Fruit fly (Drosophila melanogaster) whole organism, embryonic: ENCODE data around the gene CG42835.

ENCODE experiments used
- Ada2b ChIP-seq: fragments of 200-800 bp; sonication (Bioruptor generic); IDR thresholded peaks from 2 replicates; pipeline ENCODE4 v1.3.6; 2022; ENCODE audit warnings: missing biosample characterization, missing genetic modification characterization
- Atf6 ChIP-seq: fragments of 200-800 bp; sonication (Bioruptor generic); IDR thresholded peaks from 2 replicates; pipeline ENCODE4 v1.3.6; 2022; ENCODE audit warnings: missing biosample characterization, missing genetic modification characterization
- CG10209 ChIP-seq: fragments of 200-800 bp; sonication (Bioruptor generic); optimal IDR thresholded peaks from 3 replicates; lab custom pipeline; 2017; ENCODE audit warnings: missing biosample characterization, mild to moderate bottlenecking, missing genetic modification characterization, missing genetic modification reagents
- CG10462 ChIP-seq: fragments of 200-800 bp; sonication (Bioruptor generic); optimal IDR thresholded peaks from 2 replicates; lab custom pipeline; 2016; ENCODE audit warnings: missing biosample characterization, missing genetic modification characterization
- CG12219 ChIP-seq: fragments of 200-800 bp; sonication (Bioruptor generic); optimal IDR thresholded peaks from 3 replicates; lab custom pipeline; 2018; ENCODE audit warnings: missing biosample characterization, mild to moderate bottlenecking, missing genetic modification characterization
- CG1233 ChIP-seq: fragments of 200-800 bp; sonication (Bioruptor generic); optimal IDR thresholded peaks from 4 replicates; lab custom pipeline; 2018; ENCODE audit warnings: missing biosample characterization, mild to moderate bottlenecking, missing genetic modification characterization
- CG13624 ChIP-seq: fragments of 200-800 bp; sonication (Bioruptor generic); optimal IDR thresholded peaks from 2 replicates; lab custom pipeline; 2016; ENCODE audit warnings: missing biosample characterization, missing genetic modification characterization
- CG15073 ChIP-seq: fragments of 200-800 bp; sonication (Bioruptor generic); optimal IDR thresholded peaks from 2 replicates; lab custom pipeline; 2016; ENCODE audit warnings: missing biosample characterization, missing genetic modification characterization
- CG1529 ChIP-seq: fragments of 200-800 bp; sonication (Bioruptor generic); optimal IDR thresholded peaks from 3 replicates; lab custom pipeline; 2018; ENCODE audit warnings: missing biosample characterization, missing genetic modification characterization
- CG16779 ChIP-seq: fragments of 200-800 bp; sonication (Bioruptor generic); IDR thresholded peaks from 2 replicates; pipeline ENCODE4 v1.3.6; 2022; ENCODE audit warnings: missing biosample characterization, missing genetic modification characterization
- CG2129 ChIP-seq: fragments of 200-800 bp; sonication (Bioruptor generic); IDR thresholded peaks from 2 replicates; pipeline ENCODE4 v1.3.6; 2022; ENCODE audit warnings: missing biosample characterization, missing genetic modification characterization; ENCODE audit not compliant: partially characterized antibody
- CG2678 ChIP-seq: fragments of 200-800 bp; sonication (Bioruptor generic); optimal IDR thresholded peaks from 3 replicates; lab custom pipeline; 2019; ENCODE audit warnings: missing biosample characterization, mild to moderate bottlenecking, missing genetic modification characterization, moderate library complexity
- CG2875 ChIP-seq: fragments of 200-800 bp; sonication (Bioruptor generic); optimal IDR thresholded peaks from 2 replicates; lab custom pipeline; 2017; ENCODE audit warnings: missing biosample characterization, mild to moderate bottlenecking, missing genetic modification characterization, missing genetic modification reagents
- CG2889 ChIP-seq: fragments of 200-800 bp; sonication (Bioruptor generic); IDR thresholded peaks from 3 replicates; pipeline ENCODE4 v1.3.6; 2022; ENCODE audit warnings: missing biosample characterization, missing genetic modification characterization
- CG4282 ChIP-seq: fragments of 200-800 bp; sonication (Bioruptor generic); optimal IDR thresholded peaks from 2 replicates; lab custom pipeline; 2016; ENCODE audit warnings: missing biosample characterization, missing genetic modification characterization
- CG43689 ChIP-seq: fragments of 200-800 bp; sonication (Bioruptor generic); IDR thresholded peaks from 2 replicates; pipeline ENCODE4 v1.3.6; 2022; ENCODE audit warnings: missing biosample characterization, missing genetic modification characterization
- CG4707 ChIP-seq: fragments of 200-800 bp; sonication (Bioruptor generic); optimal IDR thresholded peaks from 2 replicates; lab custom pipeline; 2018; ENCODE audit warnings: missing biosample characterization, mild to moderate bottlenecking, missing genetic modification characterization, moderate library complexity
- CG5953 ChIP-seq: fragments of 200-800 bp; sonication (Bioruptor generic); IDR thresholded peaks from 2 replicates; pipeline ENCODE4 v1.3.6; 2022; ENCODE audit warnings: missing biosample characterization, missing genetic modification characterization
- CG7372 ChIP-seq: fragments of 200-800 bp; sonication (Bioruptor generic); IDR thresholded peaks from 2 replicates; pipeline ENCODE4 v1.3.6; 2022; ENCODE audit warnings: missing biosample characterization, missing genetic modification characterization
- CG9437 ChIP-seq: fragments of 200-800 bp; sonication (Bioruptor generic); optimal IDR thresholded peaks from 2 replicates; lab custom pipeline; 2018; ENCODE audit warnings: missing biosample characterization, mild to moderate bottlenecking, missing genetic modification characterization
- CkIIα-i1 ChIP-seq: fragments of 200-800 bp; sonication (Bioruptor generic); IDR thresholded peaks from 2 replicates; pipeline ENCODE4 v1.3.6; 2022; ENCODE audit warnings: missing biosample characterization, missing genetic modification characterization
- Hmx ChIP-seq: fragments of 200-800 bp; sonication (Bioruptor generic); optimal IDR thresholded peaks from 2 replicates; lab custom pipeline; 2016; ENCODE audit warnings: missing biosample characterization, missing genetic modification characterization
- Hr78 ChIP-seq, 2 experiments: fragments of 200-800 bp in 1 of 2; fragments of >200 bp in 1 of 2; sonication (Bioruptor generic) in 1 of 2; optimal IDR thresholded peaks; 2 replicates each; lab custom pipeline; 2017 to 2019; ENCODE audit warnings: missing biosample characterization in 2 of 2, missing genetic modification characterization in 2 of 2, mild to moderate bottlenecking in 1 of 2, moderate library complexity in 1 of 2
- Mad ChIP-seq: fragments of 200-800 bp; sonication (Bioruptor generic); optimal IDR thresholded peaks from 2 replicates; lab custom pipeline; 2016; ENCODE audit warnings: missing biosample characterization, missing genetic modification characterization
- Max ChIP-seq: fragments of 200-800 bp; sonication (Bioruptor generic); optimal IDR thresholded peaks from 2 replicates; lab custom pipeline; 2016; ENCODE audit warnings: missing biosample characterization, mild to moderate bottlenecking, missing genetic modification characterization
- Meics ChIP-seq: fragments of 200-800 bp; sonication (Bioruptor generic); optimal IDR thresholded peaks from 2 replicates; lab custom pipeline; 2017; ENCODE audit warnings: missing biosample characterization, mild to moderate bottlenecking, missing genetic modification characterization
- Mrtf ChIP-seq: fragments of 200-800 bp; sonication (Bioruptor generic); IDR thresholded peaks from 3 replicates; pipeline ENCODE4 v1.3.6; 2022; ENCODE audit warnings: missing biosample characterization, missing genetic modification characterization
- NC2α ChIP-seq: fragments of 200-800 bp; sonication (Bioruptor generic); optimal IDR thresholded peaks from 2 replicates; lab custom pipeline; 2016; ENCODE audit warnings: missing biosample characterization, missing genetic modification characterization
- NFAT ChIP-seq: fragments of 200-800 bp; sonication (Bioruptor generic); IDR thresholded peaks from 2 replicates; pipeline ENCODE4 v1.3.6; 2022; ENCODE audit warnings: missing biosample characterization, missing genetic modification characterization
- Opbp ChIP-seq: fragments of 200-800 bp; sonication (Bioruptor generic); IDR thresholded peaks from 3 replicates; pipeline ENCODE4 v1.3.6; 2022; ENCODE audit warnings: missing biosample characterization, missing genetic modification characterization; ENCODE audit not compliant: partially characterized antibody
- Xbp1 ChIP-seq: fragments of 200-800 bp; sonication (Bioruptor generic); optimal IDR thresholded peaks from 3 replicates; lab custom pipeline; 2016; ENCODE audit warnings: missing biosample characterization, mild to moderate bottlenecking, missing genetic modification characterization
- ase ChIP-seq: fragments of 200-800 bp; sonication (Bioruptor generic); IDR thresholded peaks from 3 replicates; pipeline ENCODE4 v1.3.6; 2022; ENCODE audit warnings: missing biosample characterization, missing genetic modification characterization
- bigmax ChIP-seq: fragments of 200-800 bp; sonication (Bioruptor generic); optimal IDR thresholded peaks from 2 replicates; lab custom pipeline; 2018; ENCODE audit warnings: missing biosample characterization, mild to moderate bottlenecking, missing genetic modification characterization
- crp ChIP-seq, 2 experiments: fragments of 200-800 bp; sonication (Bioruptor generic); optimal IDR thresholded peaks; 2 replicates in 1 of 2; 3 replicates in 1 of 2; lab custom pipeline; 2017; ENCODE audit warnings: missing biosample characterization in 2 of 2, missing genetic modification characterization in 2 of 2, mild to moderate bottlenecking in 1 of 2, moderate library complexity in 1 of 2
- da ChIP-seq: fragments of 200-800 bp; sonication (Bioruptor generic); optimal IDR thresholded peaks from 2 replicates; lab custom pipeline; 2016; ENCODE audit warnings: missing biosample characterization, missing genetic modification characterization
- dysf ChIP-seq: fragments of 200-800 bp; sonication (Bioruptor generic); IDR thresholded peaks from 3 replicates; pipeline ENCODE4 v1.3.6; 2022; ENCODE audit warnings: missing biosample characterization, missing genetic modification characterization
- ems ChIP-seq: fragments of 200-800 bp; sonication (Bioruptor generic); optimal IDR thresholded peaks from 3 replicates; lab custom pipeline; 2016; ENCODE audit warnings: missing biosample characterization, missing genetic modification characterization
- fu2 ChIP-seq: fragments of 200-800 bp; sonication (Bioruptor generic); optimal IDR thresholded peaks from 2 replicates; lab custom pipeline; 2016; ENCODE audit warnings: missing biosample characterization, missing genetic modification characterization
- gce ChIP-seq: fragments of 200-800 bp; sonication (Bioruptor generic); IDR thresholded peaks from 3 replicates; pipeline ENCODE4 v1.3.6; 2022; ENCODE audit warnings: missing biosample characterization, missing genetic modification characterization
- gro ChIP-seq: fragments of 200-800 bp; sonication (Bioruptor generic); optimal IDR thresholded peaks from 2 replicates; lab custom pipeline; 2016; ENCODE audit warnings: missing biosample characterization, missing genetic modification characterization
- jumu ChIP-seq: fragments of 200-800 bp; sonication (Bioruptor generic); optimal IDR thresholded peaks from 3 replicates; lab custom pipeline; 2016; ENCODE audit warnings: missing biosample characterization, missing genetic modification characterization
- maf-S ChIP-seq: fragments of 200-800 bp; sonication (Bioruptor generic); optimal IDR thresholded peaks from 2 replicates; lab custom pipeline; 2016; ENCODE audit warnings: missing biosample characterization, missing genetic modification characterization
- pfk ChIP-seq: fragments of 200-800 bp; sonication (Bioruptor generic); optimal IDR thresholded peaks from 2 replicates; lab custom pipeline; 2018; ENCODE audit warnings: missing biosample characterization, mild to moderate bottlenecking, missing genetic modification characterization, moderate library complexity
- salm ChIP-seq: fragments of 200-800 bp; sonication (Bioruptor generic); optimal IDR thresholded peaks from 2 replicates; lab custom pipeline; 2018; ENCODE audit warnings: missing biosample characterization, mild to moderate bottlenecking, missing genetic modification characterization
- shn ChIP-seq: fragments of 200-800 bp; sonication (Bioruptor generic); optimal IDR thresholded peaks from 3 replicates; lab custom pipeline; 2016; ENCODE audit warnings: missing biosample characterization, missing genetic modification characterization
- sim ChIP-seq: fragments of 200-800 bp; sonication (Bioruptor generic); IDR thresholded peaks from 2 replicates; pipeline ENCODE4 v1.3.6; 2022; ENCODE audit warnings: missing biosample characterization, missing genetic modification characterization
- slou ChIP-seq: fragments of 200-800 bp; sonication (Bioruptor generic); optimal IDR thresholded peaks from 3 replicates; lab custom pipeline; 2016; ENCODE audit warnings: missing biosample characterization, missing genetic modification characterization
- stc ChIP-seq: fragments of 200-800 bp; sonication (Bioruptor generic); IDR thresholded peaks from 2 replicates; pipeline ENCODE4 v1.3.6; 2022; ENCODE audit warnings: missing biosample characterization, missing genetic modification characterization
- tap ChIP-seq: fragments of 200-800 bp; optimal IDR thresholded peaks from 3 replicates; lab custom pipeline; 2019; ENCODE audit warnings: missing biosample characterization, mild to moderate bottlenecking, missing genetic modification characterization, moderate library complexity
- tin ChIP-seq: fragments of 200-800 bp; sonication (Bioruptor generic); optimal IDR thresholded peaks from 3 replicates; lab custom pipeline; 2016; ENCODE audit warnings: missing biosample characterization, missing genetic modification characterization
- trem ChIP-seq: fragments of 200-800 bp; optimal IDR thresholded peaks from 3 replicates; lab custom pipeline; 2019; ENCODE audit warnings: missing biosample characterization, mild to moderate bottlenecking, missing genetic modification characterization, moderate library complexity
- zen ChIP-seq: fragments of 200-800 bp; sonication (Bioruptor generic); optimal IDR thresholded peaks from 3 replicates; lab custom pipeline; 2018; ENCODE audit warnings: missing biosample characterization, mild to moderate bottlenecking, missing genetic modification characterization, moderate library complexity

The CG42835 gene

DNA sequence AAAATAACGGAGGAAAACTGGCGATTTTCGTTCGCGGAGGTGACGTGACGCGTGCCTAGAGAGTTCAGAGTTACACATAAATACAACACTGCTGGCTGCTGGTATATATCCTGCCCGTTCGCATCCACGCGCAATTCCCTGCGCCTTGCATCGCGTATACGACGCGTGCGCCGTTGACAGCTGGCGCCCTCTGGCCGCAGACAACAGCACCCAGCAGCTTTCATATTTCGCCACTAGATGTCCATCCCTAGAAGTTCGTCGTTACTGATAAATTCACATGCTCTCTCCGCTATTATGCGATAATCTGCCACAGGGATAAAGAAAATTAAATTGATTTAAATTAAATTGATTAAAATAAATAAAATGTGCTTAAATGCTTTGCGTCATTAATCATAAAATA, 18.0 kb upstream of the CG42835 start, which contains the start of gene Sur-8 (continued):
- TF ChIP-seq da (no peak), CG7372 (peak; percentile 98), Opbp (GFP tag; lab: Robert Waterston, UW) (peak; percentile 50; the same call in 2 of the 3 replicates), CG2129 (GFP tag; lab: Robert Waterston, UW) (no peak), dysf (GFP tag; lab: Robert Waterston, UW) (peak; percentile 76), CG5953 (peak; percentile 81), Mrtf (GFP tag; lab: Robert Waterston, UW) (peak; percentile 83), salm (no peak), CG13624 (GFP tag; lab: Kevin White, UChicago) (peak; percentile 53), maf-S (GFP tag; lab: Kevin White, UChicago) (peak; percentile 39), trem (tag; lab: Kevin White, UChicago) (no peak), ase (GFP tag; lab: Robert Waterston, UW) (peak; percentile 61; the same call in 2 of the 3 replicates), gce (GFP tag; lab: Robert Waterston, UW) (0 out of 3 replicates have a peak, but pooled peaks have one; percentile 15), Atf6 (peak; percentile 60), CG1529 (no peak), Xbp1 (peak; percentile 85), jumu (GFP tag; lab: Kevin White, UChicago) (peak; percentile 27), Meics (GFP tag; lab: Kevin White, UChicago) (peak; percentile 74), Ada2b (GFP tag; lab: Robert Waterston, UW) (peak; percentile 69), CG9437 (no peak), Mad (GFP tag; lab: Kevin White, UChicago) (peak; percentile 40), slou (GFP tag; lab: Kevin White, UChicago) (peak; percentile 17), NC2α (GFP tag; lab: Kevin White, UChicago) (peak; percentile 42), Max (GFP tag; lab: Kevin White, UChicago) (no peak), CG2678 (tag; lab: Kevin White, UChicago) (peak; percentile 48), fu2 (GFP tag; lab: Kevin White, UChicago) (peak; percentile 27), stc (GFP tag; lab: Robert Waterston, UW) (peak; percentile 39; the same call in 1 of the 2 replicates), shn (GFP tag; lab: Kevin White, UChicago) (peak; percentile 63), Hmx (GFP tag; lab: Kevin White, UChicago) (no peak), CkIIα-i1 (GFP tag; lab: Robert Waterston, UW) (no peak), CG16779 (GFP tag; lab: Robert Waterston, UW) (peak; percentile 82), CG2889 (GFP tag; lab: Robert Waterston, UW) (no peak), NFAT (GFP tag; lab: Robert Waterston, UW) (peak; percentile 91), crp (GFP tag; optimal IDR thresholded peaks at IDR 0.05; lab: Kevin White, UChicago) (no peak), CG43689 (GFP tag; lab: Robert Waterston, UW) (peak; percentile 48), gro (GFP tag; lab: Kevin White, UChicago) (no peak), CG4282 (GFP tag; lab: Kevin White, UChicago) (no peak), tap (tag; lab: Kevin White, UChicago) (peak; percentile 23), CG10209 (peak; percentile 54), CG10462 (no peak), Hr78 (GFP tag; optimal IDR thresholded peaks at IDR 0.05; lab: Kevin White, UChicago) (no peak), zen (tag; lab: Kevin White, UChicago) (peak; percentile 53), CG15073 (GFP tag; lab: Kevin White, UChicago) (no peak), CG4707 (GFP tag; lab: Kevin White, UChicago) (no peak), sim (GFP tag; lab: Robert Waterston, UW) (0 out of 2 replicates have a peak, but pooled peaks have one; percentile 31), CG1233 (GFP tag; lab: Kevin White, UChicago) (peak; percentile 61), bigmax (GFP tag; lab: Kevin White, UChicago) (no peak), CG12219 (GFP tag; lab: Kevin White, UChicago) (peak; percentile 43), ems (GFP tag; lab: Kevin White, UChicago) (no peak), tin (GFP tag; lab: Kevin White, UChicago) (peak; percentile 78), CG2875 (GFP tag; lab: Kevin White, UChicago) (peak; percentile 53), pfk (GFP tag; lab: Kevin White, UChicago) (no peak)
